Worm (Caenorhabditis elegans) whole organism, midembryonic: ENCODE measurements around the gene Y82E9BR.9.
"Not testable (repeated sequence)": the region's sequence is repeated elsewhere in the genome, so short reads cannot be mapped to it uniquely, and the experiment has no call there.

Experiments used
- T22C8.4 ChIP-seq: fragments of 200-800 bp; sonication (Bioruptor generic); IDR thresholded peaks from 2 replicates; pipeline ENCODE4 v1.3.6; 2022; ENCODE audit warnings: missing genetic modification characterization, missing compliant biosample characterization
- cog-1 ChIP-seq: sonication (generic microtip); optimal IDR thresholded peaks from 2 replicates; lab custom pipeline; 2016; ENCODE audit warnings: missing genetic modification characterization, missing compliant biosample characterization
- flt-1 ChIP-seq: fragments of 200-800 bp; sonication (Bioruptor generic); IDR thresholded peaks from 2 replicates; pipeline ENCODE4 v1.3.6; 2022; ENCODE audit warnings: missing genetic modification characterization, missing compliant biosample characterization
- klf-2 ChIP-seq: fragments of 200-800 bp; sonication (Bioruptor generic); conservative IDR thresholded peaks from 2 replicates; pipeline ENCODE4 v1.3.6; 2022; ENCODE audit warnings: missing genetic modification reagents, missing genetic modification characterization, missing compliant biosample characterization
- med-1 ChIP-seq: sonication (generic microtip); optimal IDR thresholded peaks from 2 replicates; lab custom pipeline; 2017; ENCODE audit warnings: missing genetic modification characterization, mild to moderate bottlenecking, missing compliant biosample characterization, antibody characterized with exemption, missing genetic modification reagents; ENCODE audit not compliant: insufficient read depth
- ref-1 ChIP-seq: fragments of 200-800 bp; sonication (Bioruptor generic); conservative IDR thresholded peaks from 2 replicates; pipeline ENCODE4 v1.3.6; 2022; ENCODE audit warnings: missing genetic modification reagents, missing genetic modification characterization, missing compliant biosample characterization
- tab-1 ChIP-seq: fragments of 200-800 bp; sonication (Bioruptor generic); IDR thresholded peaks from 2 replicates; pipeline ENCODE4 v1.3.6; 2022; ENCODE audit warnings: missing genetic modification characterization, missing compliant biosample characterization
- ztf-23 ChIP-seq: fragments of 200-800 bp; sonication (Bioruptor generic); IDR thresholded peaks from 2 replicates; pipeline ENCODE4 v1.3.6; 2022; ENCODE audit warnings: missing genetic modification reagents, missing genetic modification characterization, missing compliant biosample characterization
- ztf-29 ChIP-seq: fragments of 200-800 bp; sonication (Bioruptor generic); IDR thresholded peaks from 2 replicates; pipeline ENCODE4 v1.3.6; 2022; ENCODE audit warnings: missing genetic modification reagents, missing genetic modification characterization, missing compliant biosample characterization

Gene Y82E9BR.9

DNA sequence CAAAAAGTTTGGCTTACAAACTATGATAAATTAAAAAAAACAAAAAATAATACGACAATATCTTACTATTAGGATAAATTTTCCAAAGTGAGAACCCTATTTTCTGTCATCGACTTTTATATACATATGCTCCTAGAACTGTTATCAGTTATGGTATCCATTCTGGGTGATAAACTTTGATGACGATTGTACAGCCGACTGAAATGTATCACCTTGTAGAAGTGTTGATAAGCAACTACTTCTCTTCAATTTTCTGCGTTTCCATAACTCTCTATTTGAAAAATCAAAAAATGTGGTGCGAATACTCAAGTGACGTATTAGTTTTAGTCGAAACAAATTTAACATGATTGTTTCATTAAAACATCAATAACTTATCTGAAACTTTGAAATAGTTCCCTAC lies 30.4 kb upstream of the Y82E9BR.9 start:
- TF ChIP-seq klf-2, result no peak
- no peak for TF ChIP-seq T22C8.4 (GFP tag; lab: Robert Waterston, UW)
- TF ChIP-seq flt-1 (GFP tag; lab: Robert Waterston, UW), result no peak
- no peak for TF ChIP-seq tab-1 (GFP tag; lab: Robert Waterston, UW)
- no peak for TF ChIP-seq med-1 (GFP tag; lab: Kevin White, UChicago)
- no peak for TF ChIP-seq ztf-23
- TF ChIP-seq ref-1, result no peak
- TF ChIP-seq ztf-29 (GFP tag; lab: Robert Waterston, UW), result no peak
- TF ChIP-seq cog-1 (tag; lab: Kevin White, UChicago), result no peak

DNA sequence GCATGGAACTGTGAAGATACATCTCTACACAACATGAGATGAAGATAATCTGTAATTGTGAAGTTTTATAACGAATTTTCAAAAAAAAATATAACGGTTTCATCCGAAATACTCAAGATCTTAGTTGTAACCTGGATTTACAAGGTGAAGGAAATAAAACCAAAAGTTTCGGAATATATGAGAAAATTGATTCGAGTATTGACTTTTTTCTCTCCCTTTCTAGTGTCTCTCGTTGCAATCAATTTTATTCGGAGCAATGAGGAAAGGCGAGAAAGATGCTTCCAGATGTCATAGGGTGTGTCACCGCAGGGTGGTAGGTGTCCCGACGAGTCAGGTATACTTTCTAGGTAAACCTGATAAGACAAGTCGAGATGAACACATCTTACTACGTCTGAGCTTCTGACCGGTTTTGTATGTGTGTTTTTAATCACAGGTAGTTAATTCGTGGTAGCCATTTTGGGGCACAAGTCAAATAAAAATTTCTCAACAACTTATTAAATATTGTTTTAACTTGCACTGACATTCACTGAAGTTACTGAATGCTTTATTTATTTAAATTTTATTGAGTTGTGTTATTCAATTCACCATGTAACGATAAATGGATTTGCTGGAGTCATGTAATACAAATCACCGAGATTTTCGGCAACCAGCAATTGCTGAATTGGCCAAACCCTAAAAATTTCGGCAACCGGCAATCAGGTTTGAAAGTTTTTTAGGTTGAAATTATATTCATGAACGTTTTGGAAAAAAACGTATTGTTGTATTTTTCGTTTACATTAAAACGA lies 28.9 kb upstream of the Y82E9BR.9 start, which contains the start of gene pals-20:
Gene pals-20, minus strand, starts transcription at position 51 of the 785 bp plus-strand sequence.
- no peak for TF ChIP-seq flt-1 (GFP tag; lab: Robert Waterston, UW)
- no peak for TF ChIP-seq med-1 (GFP tag; lab: Kevin White, UChicago)
- no peak for TF ChIP-seq ztf-29 (GFP tag; lab: Robert Waterston, UW)
- no peak for TF ChIP-seq T22C8.4 (GFP tag; lab: Robert Waterston, UW)
- TF ChIP-seq cog-1 (tag; lab: Kevin White, UChicago), result no peak
- TF ChIP-seq ref-1, result no peak
- no peak for TF ChIP-seq ztf-23

- TF ChIP-seq tab-1 (GFP tag; lab: Robert Waterston, UW) (no peak), ztf-29 (GFP tag; lab: Robert Waterston, UW) (no peak), med-1 (GFP tag; lab: Kevin White, UChicago) (no peak), ztf-23 (no peak)
Measured at ce11 chrIII:1384694-1385093, 25.1 kb upstream of the Y82E9BR.9 start.

ce11 chrIII:1384092-1384491 lies 24.5 kb upstream of the Y82E9BR.9 start, which contains the start of the genes fbxa-138 and Y82E9BR.5:
Gene fbxa-138, minus strand, starts transcription at chrIII:1384252.
Gene Y82E9BR.5, plus strand, starts transcription at chrIII:1384370.
- TF ChIP-seq ztf-29 (GFP tag; lab: Robert Waterston, UW), result no peak
- no peak for TF ChIP-seq med-1 (GFP tag; lab: Kevin White, UChicago)
- TF ChIP-seq ref-1, result no peak
- no peak for TF ChIP-seq T22C8.4 (GFP tag; lab: Robert Waterston, UW)
- TF ChIP-seq cog-1 (tag; lab: Kevin White, UChicago), result no peak
- TF ChIP-seq flt-1 (GFP tag; lab: Robert Waterston, UW), result no peak
- no peak for TF ChIP-seq ztf-23
- TF ChIP-seq tab-1 (GFP tag; lab: Robert Waterston, UW), result no peak
- TF ChIP-seq klf-2, result no peak

ce11 chrIII:1383483-1383882 lies 23.9 kb upstream of the Y82E9BR.9 start:
- TF ChIP-seq klf-2 (no peak), T22C8.4 (GFP tag; lab: Robert Waterston, UW) (no peak), med-1 (GFP tag; lab: Kevin White, UChicago) (no peak), ref-1 (no peak), ztf-23 (no peak), ztf-29 (GFP tag; lab: Robert Waterston, UW) (no peak), tab-1 (GFP tag; lab: Robert Waterston, UW) (no peak), cog-1 (tag; lab: Kevin White, UChicago) (no peak), flt-1 (GFP tag; lab: Robert Waterston, UW) (no peak)

- TF ChIP-seq klf-2 (no peak), T22C8.4 (GFP tag; lab: Robert Waterston, UW) (no peak), ref-1 (no peak), tab-1 (GFP tag; lab: Robert Waterston, UW) (no peak), flt-1 (GFP tag; lab: Robert Waterston, UW) (no peak), ztf-29 (GFP tag; lab: Robert Waterston, UW) (no peak), med-1 (GFP tag; lab: Kevin White, UChicago) (no peak), cog-1 (tag; lab: Kevin White, UChicago) (no peak), ztf-23 (no peak)
Measured at ce11 chrIII:1380535-1381274, 21.1 kb upstream of the Y82E9BR.9 start, which contains the start of the genes pals-21 and Y82E9BR.6. Gene pals-21, minus strand, starts transcription at chrIII:1380635. Gene Y82E9BR.6, plus strand, starts transcription at chrIII:1381224.

DNA sequence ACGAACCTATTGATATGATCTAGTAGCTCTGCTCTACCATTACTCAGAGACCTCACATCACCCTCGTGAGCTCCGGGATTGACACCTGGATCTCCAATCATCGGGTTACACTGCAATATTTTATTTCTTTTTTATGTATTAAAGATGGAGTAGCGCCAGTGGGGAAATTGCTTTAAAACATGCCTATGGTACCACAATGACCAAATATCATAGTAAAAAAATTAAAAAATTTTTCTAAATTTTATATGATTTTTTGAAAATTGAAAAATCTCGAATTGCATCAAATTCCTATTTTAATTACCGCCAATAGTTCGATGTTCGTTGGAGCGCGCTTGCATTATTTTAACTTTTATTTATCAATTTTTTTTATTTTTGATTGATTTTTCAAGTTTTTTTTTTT lies 18.3 kb upstream of the Y82E9BR.9 start, which contains the start of gene pals-40:
Gene pals-40, minus strand, starts transcription at position 101 of the 400 bp plus-strand sequence.
- TF ChIP-seq klf-2; flt-1 (GFP tag; lab: Robert Waterston, UW); med-1 (GFP tag; lab: Kevin White, UChicago): not testable (repeated sequence)

- TF ChIP-seq ref-1; T22C8.4 (GFP tag; lab: Robert Waterston, UW); med-1 (GFP tag; lab: Kevin White, UChicago): not testable (repeated sequence)
Measured at ce11 chrIII:1375491-1375890, 15.9 kb upstream of the Y82E9BR.9 start, which contains the start of gene Y82E9BR.10. Gene Y82E9BR.10, minus strand, starts transcription at chrIII:1375591.

DNA sequence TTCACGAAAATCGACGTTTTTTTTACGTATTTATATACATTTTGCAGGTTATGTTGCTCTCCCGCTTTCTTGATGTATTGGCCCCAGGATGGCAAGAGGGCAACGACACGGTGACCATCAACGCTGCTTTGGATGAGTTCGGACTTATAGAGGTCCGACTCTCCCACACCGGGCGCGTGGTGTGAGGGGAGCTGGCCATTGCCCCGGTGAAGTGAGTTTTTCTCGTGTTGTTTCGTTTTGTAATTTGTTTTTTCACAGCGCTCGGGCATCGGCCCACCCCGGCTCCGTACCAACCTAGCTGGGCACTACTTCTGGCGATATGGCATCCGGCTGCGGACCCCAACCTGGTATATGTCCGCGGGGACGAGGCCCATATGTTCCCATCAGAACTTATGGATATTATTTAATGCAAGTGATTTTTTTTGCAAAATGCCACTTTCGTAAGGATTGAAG lies 14.8 kb upstream of the Y82E9BR.9 start, which contains the start of gene Y82E9BR.20:
Gene Y82E9BR.20, plus strand, starts transcription at position 51 of the 453 bp plus-strand sequence.
- TF ChIP-seq ztf-23 (no peak), ref-1 (no peak), cog-1 (tag; lab: Kevin White, UChicago) (no peak), med-1 (GFP tag; lab: Kevin White, UChicago) (no peak), klf-2 (no peak), ztf-29 (GFP tag; lab: Robert Waterston, UW) (no peak), flt-1 (GFP tag; lab: Robert Waterston, UW) (no peak), tab-1 (GFP tag; lab: Robert Waterston, UW) (no peak)
